Fruit fly (Drosophila melanogaster) Kc167 (cell line): ENCODE data around the gene DCX-EMAP.

Experiments used
- Myc ChIP-seq: fragments of >200 bp; optimal IDR thresholded peaks from 2 replicates; lab custom pipeline; 2017; ENCODE audit warnings: missing external identifiers
- Sin3A ChIP-seq: fragments of >200 bp; optimal IDR thresholded peaks from 2 replicates; lab custom pipeline; 2018; ENCODE audit warnings: missing external identifiers
- h ChIP-seq: fragments of >200 bp; optimal IDR thresholded peaks from 3 replicates; lab custom pipeline; 2018; ENCODE audit warnings: missing external identifiers
- insv ChIP-seq: fragments of >200 bp; optimal IDR thresholded peaks from 3 replicates; lab custom pipeline; 2018; ENCODE audit warnings: missing external identifiers
- psq ChIP-seq: fragments of >200 bp; optimal IDR thresholded peaks from 2 replicates; lab custom pipeline; 2017; ENCODE audit warnings: missing external identifiers
- ttk ChIP-seq: sonication (Bioruptor generic); optimal IDR thresholded peaks from 2 replicates; lab custom pipeline; 2017; ENCODE audit warnings: missing external identifiers

Gene DCX-EMAP

DNA sequence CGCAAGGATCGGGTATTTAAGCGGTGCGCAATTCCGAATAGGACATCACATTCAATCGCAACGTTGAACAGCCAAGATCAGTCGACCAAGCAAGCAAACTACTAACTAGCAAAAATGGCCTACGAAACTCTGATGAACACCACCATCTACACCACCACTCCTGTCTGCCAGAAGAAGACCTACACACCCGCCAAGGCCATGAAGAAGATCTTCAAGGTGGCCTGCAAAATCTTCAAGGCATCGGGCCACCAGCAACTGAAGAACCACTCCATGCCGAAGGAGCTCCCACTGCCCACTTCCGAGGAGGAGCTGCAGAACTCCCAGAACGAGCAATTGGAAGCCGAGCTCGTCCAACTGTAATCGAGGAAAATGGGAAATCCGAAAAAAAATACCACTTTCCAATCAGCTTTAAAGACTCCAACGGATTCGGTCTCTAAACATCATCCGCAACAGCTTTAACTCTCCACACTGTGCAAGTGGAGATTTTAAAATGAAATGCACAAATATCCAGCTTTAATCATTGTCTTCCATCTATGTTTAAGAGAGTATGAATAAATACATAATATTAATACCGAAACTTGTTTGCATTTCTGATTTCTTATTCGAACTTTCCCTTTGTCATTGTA lies 69.1 kb downstream of the DCX-EMAP start, which contains the start of gene Brd:
Brd (plus strand) TSS at position 43 of the 626 bp plus-strand sequence.
- no peak for TF ChIP-seq Sin3A (lab: Kevin White, UChicago)
- no peak for TF ChIP-seq insv (lab: Kevin White, UChicago)
- no peak for TF ChIP-seq h
- TF ChIP-seq Myc (lab: Kevin White, UChicago) = no peak
- no peak for TF ChIP-seq psq (lab: Kevin White, UChicago)
- TF ChIP-seq ttk (lab: Kevin White, UChicago) = no peak

DNA sequence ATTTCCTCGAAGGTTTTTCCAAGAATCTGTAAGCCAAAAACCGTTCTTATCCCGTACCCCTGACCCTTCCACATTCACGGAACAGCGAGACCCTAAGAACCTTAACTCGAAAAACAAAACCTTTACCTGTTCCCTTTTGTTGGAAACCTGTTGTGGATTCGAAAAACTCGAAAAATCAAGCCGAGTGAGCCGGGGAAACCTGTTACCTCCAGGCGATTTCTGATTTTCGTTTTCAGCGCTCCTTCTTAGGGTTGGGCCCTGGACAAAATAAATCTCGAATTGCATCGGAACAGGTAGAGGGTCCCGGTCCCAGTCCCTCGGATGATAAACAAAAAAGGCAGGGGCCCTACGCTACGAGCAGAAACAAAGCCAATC lies 69.6 kb downstream of the DCX-EMAP start:
- no peak for TF ChIP-seq psq (lab: Kevin White, UChicago)
- TF ChIP-seq Myc (lab: Kevin White, UChicago) = no peak
- TF ChIP-seq h = no peak
- TF ChIP-seq Sin3A (lab: Kevin White, UChicago) = no peak
- no peak for TF ChIP-seq ttk (lab: Kevin White, UChicago)
- TF ChIP-seq insv (lab: Kevin White, UChicago) = no peak

DNA sequence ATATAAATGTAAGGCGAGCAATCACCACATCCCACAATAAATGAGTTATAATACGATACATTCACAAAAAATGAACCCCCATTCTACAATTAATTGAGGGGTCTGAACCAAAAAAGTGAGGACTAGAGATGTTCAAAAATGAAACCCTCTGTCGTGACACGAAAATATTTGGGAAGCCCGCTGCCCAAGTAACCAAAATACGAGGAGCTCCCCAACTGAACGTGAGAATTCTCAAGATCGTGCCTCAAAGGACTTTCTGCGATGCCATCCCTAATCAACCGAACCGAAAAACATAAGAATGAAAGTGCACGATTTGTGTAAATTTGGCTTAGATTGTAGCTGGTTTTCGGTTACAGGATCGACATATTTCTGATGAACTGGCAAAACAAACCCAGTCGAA lies 70.9 kb downstream of the DCX-EMAP start, which contains the start of gene Ocho:
Ocho (plus strand) TSS at position 336 of the 400 bp plus-strand sequence.
- TF ChIP-seq ttk (lab: Kevin White, UChicago) (no peak), insv (lab: Kevin White, UChicago) (no peak), psq (lab: Kevin White, UChicago) (no peak), Sin3A (lab: Kevin White, UChicago) (no peak), h (no peak), Myc (lab: Kevin White, UChicago) (no peak)

DNA sequence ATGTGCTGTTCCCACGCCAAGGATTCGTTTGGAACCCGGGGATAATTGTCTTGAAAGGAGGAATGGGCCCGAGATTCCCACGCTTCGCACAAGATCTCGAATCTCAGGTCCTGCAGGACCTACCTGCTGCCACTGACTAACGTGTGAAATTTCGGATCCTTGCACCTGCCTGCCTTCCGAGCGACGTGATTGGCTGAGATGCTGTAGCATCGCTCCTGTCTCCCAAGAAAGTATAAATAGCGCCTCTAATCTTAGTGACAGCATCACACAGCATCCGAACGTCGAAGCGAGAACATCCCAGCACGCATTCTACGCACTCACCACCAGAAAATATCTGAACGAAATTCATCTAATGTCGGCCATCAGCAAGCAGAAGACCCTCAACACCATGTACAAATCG lies 71.3 kb downstream of the DCX-EMAP start:
- TF ChIP-seq Sin3A (lab: Kevin White, UChicago) (no peak), h (no peak), psq (lab: Kevin White, UChicago) (no peak), Myc (lab: Kevin White, UChicago) (no peak), insv (lab: Kevin White, UChicago) (no peak), ttk (lab: Kevin White, UChicago) (no peak)

DNA sequence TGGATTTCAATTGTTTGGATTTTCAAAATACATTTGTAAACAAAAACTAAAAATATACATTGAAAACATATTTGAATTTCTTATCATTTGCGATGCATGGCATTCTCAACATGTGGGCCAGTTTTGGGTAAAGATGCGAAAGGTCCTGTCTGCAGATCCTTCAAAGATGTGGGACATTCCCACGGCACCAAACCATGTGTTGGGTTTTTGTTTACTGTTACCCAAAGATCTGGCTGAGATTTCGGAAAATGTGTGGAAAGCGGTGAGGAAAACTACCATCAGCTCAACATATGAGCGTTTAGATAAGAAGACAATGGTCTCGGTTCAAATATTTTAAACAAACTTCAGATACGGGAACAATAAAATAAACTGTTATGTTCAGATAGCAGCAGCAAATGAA lies 72.4 kb downstream of the DCX-EMAP start:
- TF ChIP-seq psq (lab: Kevin White, UChicago) (no peak), h (no peak), ttk (lab: Kevin White, UChicago) (no peak)

DNA sequence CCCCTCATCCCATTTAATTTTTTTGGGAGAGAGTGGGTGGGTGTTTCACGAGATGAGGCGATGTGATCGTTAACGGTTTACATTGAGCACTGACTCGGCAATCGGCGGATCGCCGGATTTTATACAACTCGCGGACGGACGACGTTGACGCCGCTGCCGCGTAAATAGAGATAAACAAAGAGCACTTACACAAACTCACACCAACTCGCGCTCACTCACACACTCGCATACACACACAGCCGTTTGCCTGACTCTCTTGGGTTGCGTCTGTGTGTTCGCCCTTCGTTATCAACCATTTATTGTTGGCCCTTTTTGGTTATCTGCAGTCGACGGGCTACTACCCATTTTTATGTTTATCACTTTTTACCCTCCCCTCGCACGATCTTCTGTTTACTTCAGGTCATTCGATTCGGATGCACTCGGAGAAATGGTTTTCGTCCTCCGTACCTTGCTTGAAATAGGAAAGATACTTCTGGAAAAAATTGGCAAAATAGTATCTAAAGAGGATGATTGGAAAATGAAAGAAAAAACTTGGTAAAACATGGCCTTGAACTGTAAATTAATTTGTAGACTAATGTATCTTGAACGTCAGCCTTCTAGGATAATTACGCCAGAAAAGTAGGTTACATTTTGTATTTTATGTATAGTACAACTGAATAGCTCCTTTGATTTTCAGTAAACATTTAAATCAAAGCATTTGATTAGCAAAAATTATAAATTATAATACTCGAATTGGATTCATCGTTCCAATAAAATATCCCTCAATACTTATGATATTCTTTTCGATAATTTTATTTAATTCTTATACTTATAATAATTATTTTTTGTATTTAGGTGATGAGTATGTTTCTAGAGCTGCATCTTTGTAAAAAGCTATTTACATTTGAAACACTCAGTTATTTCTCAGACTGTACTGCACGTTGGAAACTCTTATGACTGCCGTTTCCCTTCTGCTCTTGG lies 74.2 kb downstream of the DCX-EMAP start:
- TF ChIP-seq Myc (lab: Kevin White, UChicago) (no peak), psq (lab: Kevin White, UChicago) (no peak), h (no peak), Sin3A (lab: Kevin White, UChicago) (no peak), insv (lab: Kevin White, UChicago) (no peak), ttk (lab: Kevin White, UChicago) (no peak)

DNA sequence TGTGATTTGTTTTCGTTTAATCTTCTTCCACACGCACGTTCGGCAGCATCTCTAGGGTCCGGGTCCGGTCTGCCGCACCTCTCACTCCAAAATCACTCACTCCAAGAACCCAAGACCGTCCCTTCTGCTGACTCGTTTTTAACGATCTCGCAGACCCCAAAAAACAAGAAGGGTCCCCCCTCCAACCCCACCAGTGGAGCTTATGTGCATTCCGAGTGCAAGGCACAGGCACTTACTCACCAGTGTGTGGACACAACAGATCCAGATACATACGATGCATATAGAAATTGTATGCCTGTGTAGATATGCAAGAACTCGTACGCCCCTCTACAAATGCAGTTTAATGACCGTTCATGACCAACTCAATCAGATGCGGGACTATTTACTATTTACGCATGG lies 74.9 kb downstream of the DCX-EMAP start:
- TF ChIP-seq Sin3A (lab: Kevin White, UChicago) (no peak), insv (lab: Kevin White, UChicago) (no peak), Myc (lab: Kevin White, UChicago) (no peak), ttk (lab: Kevin White, UChicago) (no peak), h (no peak), psq (lab: Kevin White, UChicago) (no peak)

DNA sequence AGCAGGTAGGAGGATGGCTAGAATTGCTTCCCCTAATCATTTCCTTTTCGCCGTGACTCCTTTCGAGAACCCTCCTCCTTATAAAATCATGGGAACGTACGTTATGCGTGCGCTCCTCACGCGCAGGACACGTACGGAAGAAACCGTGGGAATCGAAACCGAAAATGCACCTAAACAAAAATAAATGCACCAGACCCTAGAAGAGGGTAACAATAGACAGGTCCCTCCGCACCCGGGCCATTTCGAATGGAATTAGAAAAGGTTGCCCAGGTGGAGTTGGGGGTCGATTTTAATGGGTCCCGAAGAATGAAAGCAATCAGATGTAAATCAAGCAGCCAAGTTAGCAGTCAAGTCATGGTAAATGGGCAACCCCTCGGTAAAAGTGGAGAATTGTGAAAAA lies 75.7 kb downstream of the DCX-EMAP start, which contains the start of gene CG3349:
CG3349 (plus strand) TSS at position 289 of the 400 bp plus-strand sequence.
- TF ChIP-seq psq (lab: Kevin White, UChicago) = no peak
- TF ChIP-seq Sin3A (lab: Kevin White, UChicago) = no peak
- no peak for TF ChIP-seq insv (lab: Kevin White, UChicago)
- TF ChIP-seq Myc (lab: Kevin White, UChicago) = no peak
- no peak for TF ChIP-seq ttk (lab: Kevin White, UChicago)
- TF ChIP-seq h = no peak

DNA sequence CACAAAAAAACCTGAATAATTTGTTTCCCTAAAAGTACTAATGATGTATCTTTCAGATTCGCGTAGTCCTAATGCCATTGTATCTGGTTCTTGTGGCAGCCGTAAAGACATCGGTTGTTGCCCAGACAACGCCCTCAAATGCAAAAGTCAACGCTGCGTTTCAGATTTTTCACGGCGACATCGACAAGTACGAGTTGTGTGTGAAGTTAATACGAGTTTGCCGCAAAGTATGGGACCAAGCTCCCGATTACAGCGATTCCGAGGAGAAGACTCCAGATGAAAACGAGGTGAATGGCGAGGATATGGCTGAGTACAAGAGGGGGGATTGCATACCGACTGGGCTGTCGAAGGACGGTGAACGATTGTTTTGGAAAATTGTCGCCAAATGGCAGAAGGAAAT lies 76.4 kb downstream of the DCX-EMAP start:
- TF ChIP-seq psq (lab: Kevin White, UChicago) (no peak), Myc (lab: Kevin White, UChicago) (no peak), ttk (lab: Kevin White, UChicago) (no peak), h (no peak)

DNA sequence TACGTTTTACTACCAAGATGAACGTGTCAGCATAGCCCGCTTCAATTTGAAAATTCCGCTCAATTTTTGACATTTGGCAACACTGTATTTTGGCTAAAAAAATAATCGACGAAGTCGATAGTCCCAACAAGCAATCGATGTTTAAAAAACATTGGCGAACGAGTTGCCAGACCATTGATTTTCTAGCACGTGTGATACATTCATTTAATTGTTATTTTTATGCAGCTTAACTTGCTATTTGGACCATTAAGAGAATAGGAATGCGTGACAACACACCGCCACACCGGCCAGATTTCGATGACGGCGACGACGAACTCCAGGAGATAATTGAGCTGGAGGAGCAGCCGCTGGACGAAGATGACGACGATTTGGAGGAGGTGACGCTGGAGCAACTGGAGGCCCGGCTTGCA lies 79.1 kb downstream of the DCX-EMAP start, which contains the start of gene CG5114:
CG5114 (plus strand) TSS at position 161 of the 410 bp plus-strand sequence.
- TF ChIP-seq h (no peak), Myc (lab: Kevin White, UChicago) (no peak), ttk (lab: Kevin White, UChicago) (no peak)

DNA sequence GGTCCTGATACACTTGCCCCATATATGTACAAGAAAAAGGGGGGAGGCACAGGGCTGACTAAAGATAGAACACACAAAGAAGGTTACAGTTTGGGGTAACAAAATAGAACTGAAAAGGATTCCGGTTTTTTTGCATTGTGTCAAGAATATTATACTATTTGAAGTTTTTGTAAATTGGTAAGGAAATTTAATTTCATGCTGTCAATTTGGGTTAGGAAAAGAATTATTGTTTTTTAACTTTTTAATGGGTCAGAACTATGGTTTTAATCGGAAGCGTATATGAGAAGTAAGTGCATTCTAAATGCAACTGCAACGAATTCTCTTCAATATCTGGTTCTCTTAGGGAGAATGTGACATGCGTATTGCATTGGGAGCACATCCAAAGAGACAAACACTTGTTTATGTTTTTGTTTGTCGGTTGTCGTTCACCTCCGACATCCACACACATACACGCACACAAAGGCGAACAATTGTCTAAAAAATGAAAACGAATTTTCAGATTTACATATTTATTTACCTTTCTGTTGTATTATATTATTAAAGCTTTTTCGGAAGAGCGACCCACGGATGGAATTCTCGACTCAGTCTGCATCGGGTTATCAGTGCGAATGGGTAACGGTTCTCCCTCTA lies 81.0 kb downstream of the DCX-EMAP start, which contains the start of gene mnd:
mnd (plus strand) TSS at position 580 of the 630 bp plus-strand sequence.
- TF ChIP-seq h (no peak), Sin3A (lab: Kevin White, UChicago) (no peak), psq (lab: Kevin White, UChicago) (no peak), insv (lab: Kevin White, UChicago) (no peak), ttk (lab: Kevin White, UChicago) (no peak), Myc (lab: Kevin White, UChicago) (no peak)
